Fruit fly (Drosophila melanogaster): ENCODE data around the gene CG1578.

- TF ChIP-seq Xbp1 (GFP tag; optimal IDR thresholded peaks at IDR 0.05) (no peak), CG3995 (GFP tag; optimal IDR thresholded peaks at IDR 0.05) (no peak), Doc3 (GFP tag; IDR thresholded peaks at IDR 0.05; ENCODE audit: partially characterized antibody) (no peak), h (optimal IDR thresholded peaks at IDR 0.05) (no peak), CTCF (GFP tag; optimal IDR thresholded peaks at IDR 0.05) (no peak), CG33557 (GFP tag; optimal IDR thresholded peaks at IDR 0.05) (no peak), NFAT (GFP tag; IDR thresholded peaks at IDR 0.05) (no peak), Fer3 (tag; optimal IDR thresholded peaks at IDR 0.05) (no peak), Mrtf (GFP tag; IDR thresholded peaks at IDR 0.05) (no peak), Hr3 (GFP tag; optimal IDR thresholded peaks at IDR 0.05) (no peak)
Measured at dm6 chrX:11828336-11829007, 12.1 kb upstream of the CG1578 start.

All from whole organism, embryonic.